Fruit fly (Drosophila melanogaster) whole organism, pupa: ENCODE data around the gene CG7458.

Experiments used
- CG10348 ChIP-seq: fragments of 200-800 bp; sonication (Bioruptor generic); IDR thresholded peaks from 2 replicates; pipeline ENCODE4 v1.3.6; 2022; ENCODE audit warnings: missing biosample characterization, missing genetic modification characterization
- CG12605 ChIP-seq: fragments of 200-800 bp; sonication (Bioruptor generic); IDR thresholded peaks from 2 replicates; pipeline ENCODE4 v1.3.6; 2022; ENCODE audit warnings: missing biosample characterization, missing genetic modification characterization
- CG13204 ChIP-seq: fragments of 200-800 bp; sonication (Bioruptor generic); optimal IDR thresholded peaks from 2 replicates; lab custom pipeline; 2018; ENCODE audit warnings: missing biosample characterization, mild to moderate bottlenecking, missing genetic modification characterization, moderate library complexity
- CG14655 ChIP-seq: fragments of 200-800 bp; sonication (Bioruptor generic); optimal IDR thresholded peaks from 3 replicates; lab custom pipeline; 2017; ENCODE audit warnings: mild to moderate bottlenecking, missing biosample characterization, missing genetic modification reagents, missing genetic modification characterization
- CG15710 ChIP-seq: fragments of 200-800 bp; sonication (Bioruptor generic); optimal IDR thresholded peaks from 2 replicates; lab custom pipeline; 2018; ENCODE audit warnings: missing biosample characterization, mild to moderate bottlenecking, missing genetic modification characterization, moderate library complexity
- CG17806 ChIP-seq: fragments of 200-800 bp; sonication (Bioruptor generic); optimal IDR thresholded peaks from 2 replicates; lab custom pipeline; 2018; ENCODE audit warnings: missing biosample characterization, mild to moderate bottlenecking, missing genetic modification characterization, moderate library complexity
- CG32121 ChIP-seq: fragments of 200-800 bp; sonication (Bioruptor generic); IDR thresholded peaks from 2 replicates; pipeline ENCODE4 v1.3.6; 2022; ENCODE audit warnings: missing biosample characterization, missing genetic modification characterization
- CG34367 ChIP-seq: fragments of 200-800 bp; sonication (Bioruptor generic); optimal IDR thresholded peaks from 2 replicates; lab custom pipeline; 2018; ENCODE audit warnings: missing biosample characterization, mild to moderate bottlenecking, missing genetic modification characterization
- CG4496 ChIP-seq: fragments of 200-800 bp; sonication (Bioruptor generic); IDR thresholded peaks from 3 replicates; pipeline ENCODE4 v1.3.6; 2022; ENCODE audit warnings: missing biosample characterization, missing genetic modification characterization
- CG8159 ChIP-seq: fragments of 200-800 bp; sonication (Bioruptor generic); optimal IDR thresholded peaks from 3 replicates; lab custom pipeline; 2018; ENCODE audit warnings: missing biosample characterization, mild to moderate bottlenecking, missing genetic modification characterization, moderate library complexity
- CG8301 ChIP-seq: fragments of 200-800 bp; sonication (Bioruptor generic); optimal IDR thresholded peaks from 2 replicates; lab custom pipeline; 2018; ENCODE audit warnings: missing biosample characterization, mild to moderate bottlenecking, missing genetic modification characterization
- CG9948 ChIP-seq: fragments of 200-800 bp; sonication (Bioruptor generic); optimal IDR thresholded peaks from 2 replicates; lab custom pipeline; 2018; ENCODE audit warnings: missing biosample characterization, mild to moderate bottlenecking, missing genetic modification characterization, moderate library complexity
- D1 ChIP-seq: fragments of 200-800 bp; sonication (Bioruptor generic); optimal IDR thresholded peaks from 2 replicates; lab custom pipeline; 2018; ENCODE audit warnings: missing biosample characterization, mild to moderate bottlenecking, missing genetic modification characterization, moderate library complexity
- EcR ChIP-seq: fragments of 200-800 bp; sonication (Bioruptor generic); optimal IDR thresholded peaks from 3 replicates; lab custom pipeline; 2019; ENCODE audit warnings: missing biosample characterization, missing genetic modification characterization, mild to moderate bottlenecking, moderate library complexity, missing genetic modification reagents
- Ets98B ChIP-seq: fragments of 200-800 bp; sonication (Bioruptor generic); IDR thresholded peaks from 2 replicates; pipeline ENCODE4 v1.3.6; 2022; ENCODE audit warnings: missing biosample characterization, missing genetic modification characterization
- Pif1A ChIP-seq: fragments of 200-800 bp; sonication (Bioruptor generic); optimal IDR thresholded peaks from 3 replicates; lab custom pipeline; 2016; ENCODE audit warnings: missing biosample characterization, missing genetic modification characterization
- Pif1B ChIP-seq: fragments of 200-800 bp; sonication (Bioruptor generic); optimal IDR thresholded peaks from 3 replicates; lab custom pipeline; 2016; ENCODE audit warnings: missing biosample characterization, missing genetic modification characterization
- Snoo ChIP-seq: fragments of 200-800 bp; sonication (Bioruptor generic); optimal IDR thresholded peaks from 3 replicates; lab custom pipeline; 2017; ENCODE audit warnings: missing biosample characterization, mild to moderate bottlenecking, missing genetic modification characterization, inconsistent platforms
- fd96Ca ChIP-seq: fragments of 200-800 bp; sonication (Bioruptor generic); IDR thresholded peaks from 3 replicates; pipeline ENCODE4 v1.3.6; 2022; ENCODE audit warnings: missing biosample characterization, missing genetic modification characterization
- gl ChIP-seq: fragments of 200-800 bp; sonication (Bioruptor generic); optimal IDR thresholded peaks from 2 replicates; lab custom pipeline; 2018; ENCODE audit warnings: missing biosample characterization, mild to moderate bottlenecking, missing genetic modification characterization
- rn ChIP-seq: fragments of 200-800 bp; sonication (Bioruptor generic); IDR thresholded peaks from 2 replicates; pipeline ENCODE4 v1.3.6; 2022; ENCODE audit warnings: missing biosample characterization, missing genetic modification characterization

The CG7458 gene

DNA sequence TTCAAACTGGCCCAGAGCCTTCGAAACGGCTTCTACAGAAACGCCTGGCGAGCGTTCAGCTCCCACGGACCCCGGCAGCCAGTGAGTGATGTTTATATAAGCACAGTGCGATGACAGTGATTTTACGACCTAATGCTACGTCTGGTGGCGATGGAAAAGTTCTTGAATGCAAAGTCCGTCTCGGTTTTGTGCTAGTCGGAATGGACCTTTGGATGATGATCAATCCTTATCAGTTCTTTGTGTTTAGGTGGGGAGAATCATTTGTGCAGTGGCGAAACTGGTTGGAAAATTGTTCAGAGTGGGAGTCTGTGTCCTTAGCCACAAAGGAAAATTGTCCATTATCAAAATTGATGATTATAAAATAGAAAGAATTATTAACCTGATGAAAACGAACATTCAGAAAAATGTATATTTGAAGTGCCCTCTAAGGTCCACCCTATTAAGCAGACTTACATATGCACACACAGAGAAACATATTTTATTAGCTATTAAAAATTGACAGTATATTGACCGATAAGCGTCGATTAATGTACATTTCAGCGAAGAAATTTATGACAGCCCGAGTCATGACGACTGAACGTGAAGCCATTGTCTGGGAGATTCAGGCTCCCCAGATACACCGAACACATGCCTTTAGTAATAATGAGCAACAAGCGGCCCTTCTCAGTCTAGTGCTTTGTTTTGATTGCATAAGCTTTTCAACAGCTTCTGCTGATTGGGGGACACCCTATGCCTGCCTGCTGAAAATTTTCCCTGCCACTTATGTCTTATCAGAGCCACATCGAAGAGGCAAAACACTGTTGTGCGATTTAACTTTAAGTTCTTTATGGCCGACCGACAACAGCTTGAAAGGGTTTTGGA, 17.5 kb downstream of the CG7458 start:
- TF ChIP-seq CG14655 (GFP tag; lab: Kevin White, UChicago) = peak; percentile 54
- TF ChIP-seq rn (GFP tag; lab: Robert Waterston, UW) = no peak
- peak; percentile 54 for TF ChIP-seq CG12605 (GFP tag; lab: Robert Waterston, UW)
- no peak for TF ChIP-seq CG13204 (GFP tag; lab: Kevin White, UChicago)
- no peak for TF ChIP-seq CG32121 (GFP tag; lab: Robert Waterston, UW)
- TF ChIP-seq Snoo (tag; lab: Kevin White, UChicago) = no peak
- no peak for TF ChIP-seq CG17806
- TF ChIP-seq Pif1B = peak; percentile 20
- peak; percentile 25 for TF ChIP-seq CG15710 (tag; lab: Kevin White, UChicago)
- TF ChIP-seq gl = no peak
- TF ChIP-seq CG4496 = peak; percentile 58; the same call in 2 of the 3 replicates
- no peak for TF ChIP-seq CG9948 (tag; lab: Kevin White, UChicago)
- no peak for TF ChIP-seq EcR (GFP tag; lab: Kevin White, UChicago)
- peak; percentile 13 for TF ChIP-seq CG34367 (tag; lab: Kevin White, UChicago)
- TF ChIP-seq CG10348 (GFP tag; lab: Robert Waterston, UW) = no peak
- peak; percentile 23 for TF ChIP-seq Pif1A (GFP tag; lab: Kevin White, UChicago)
- TF ChIP-seq fd96Ca (GFP tag; lab: Robert Waterston, UW) = peak; percentile 46; the same call in 1 of the 3 replicates
- TF ChIP-seq D1 (tag; lab: Kevin White, UChicago) = no peak
- peak; percentile 70 for TF ChIP-seq CG8159 (tag; lab: Kevin White, UChicago)
- peak; percentile 46; the same call in 1 of the 2 replicates for TF ChIP-seq Ets98B
- TF ChIP-seq CG8301 (tag; lab: Kevin White, UChicago) = peak; percentile 40

DNA sequence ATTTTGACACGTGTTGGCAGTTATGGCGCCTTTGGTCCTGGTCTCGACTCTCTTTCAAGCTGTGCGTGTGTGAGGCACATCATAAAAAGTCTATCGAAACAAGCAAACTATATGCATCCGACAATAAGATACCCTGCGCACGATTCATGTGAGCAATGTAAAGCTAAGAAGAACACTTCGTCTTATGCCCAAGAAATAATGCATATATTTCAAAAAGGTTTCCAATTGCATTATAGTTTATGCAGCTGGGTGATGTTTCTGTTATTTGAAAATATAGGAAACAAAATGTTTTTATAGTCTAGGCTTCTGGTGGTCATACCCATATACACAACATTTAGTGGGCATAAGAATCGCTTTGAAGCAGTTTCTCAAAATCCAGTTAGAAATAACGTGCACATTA, 18.7 kb downstream of the CG7458 start:
- TF ChIP-seq Pif1B (no peak), rn (GFP tag; lab: Robert Waterston, UW) (no peak), CG32121 (GFP tag; lab: Robert Waterston, UW) (no peak), fd96Ca (GFP tag; lab: Robert Waterston, UW) (no peak)

DNA sequence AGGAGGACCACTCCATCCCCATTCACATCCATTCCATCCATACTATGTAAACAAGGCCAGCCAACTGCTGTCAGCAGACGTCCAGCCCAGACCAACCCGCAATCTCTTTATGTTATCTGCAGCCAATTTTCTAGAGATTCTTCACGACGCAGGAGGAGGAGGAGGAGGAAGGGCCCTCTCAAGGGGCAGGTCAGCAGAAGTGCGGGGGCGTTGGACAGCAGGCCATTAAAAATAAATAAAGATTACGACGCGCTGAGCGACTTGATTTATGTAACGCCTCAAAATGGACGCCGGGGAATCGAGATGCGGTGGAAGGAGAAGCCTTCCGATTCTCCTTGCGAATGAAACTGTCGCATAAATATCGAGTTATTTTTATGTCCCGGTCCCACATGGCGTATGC, 24.9 kb downstream of the CG7458 start:
- no peak for TF ChIP-seq CG10348 (GFP tag; lab: Robert Waterston, UW)
- no peak for TF ChIP-seq Ets98B
- no peak for TF ChIP-seq CG9948 (tag; lab: Kevin White, UChicago)
- no peak for TF ChIP-seq CG8301 (tag; lab: Kevin White, UChicago)
- no peak for TF ChIP-seq Pif1A (GFP tag; lab: Kevin White, UChicago)
- peak; percentile 37 for TF ChIP-seq CG13204 (GFP tag; lab: Kevin White, UChicago)

DNA sequence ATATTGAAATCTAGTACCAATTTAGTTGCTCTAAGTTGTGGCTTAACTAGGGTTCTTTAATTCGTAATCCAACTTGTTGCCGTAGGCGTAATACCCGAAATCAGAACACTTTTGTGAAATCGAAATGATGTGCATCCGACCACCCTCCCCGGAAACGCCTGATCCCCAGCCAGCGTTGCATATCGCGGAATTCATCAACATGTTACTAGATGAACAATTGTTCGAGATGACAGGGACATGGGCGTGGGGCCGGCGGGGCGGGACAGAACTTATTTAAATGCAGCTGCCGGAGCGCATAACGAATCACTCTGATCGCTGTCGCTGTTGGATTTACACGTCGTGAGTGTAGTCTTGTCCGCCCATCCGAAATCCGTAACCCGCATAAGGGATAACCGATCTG, 30.0 kb downstream of the CG7458 start, which contains the start of gene Act79B:
Gene Act79B, plus strand, starts transcription at position 301 of the 400 bp plus-strand sequence.
- TF ChIP-seq CG9948 (tag; lab: Kevin White, UChicago) = no peak
- TF ChIP-seq Pif1B = no peak
- TF ChIP-seq CG14655 (GFP tag; lab: Kevin White, UChicago) = no peak
- no peak for TF ChIP-seq D1 (tag; lab: Kevin White, UChicago)
- TF ChIP-seq rn (GFP tag; lab: Robert Waterston, UW) = no peak
- no peak for TF ChIP-seq Ets98B
- no peak for TF ChIP-seq gl
- no peak for TF ChIP-seq CG13204 (GFP tag; lab: Kevin White, UChicago)
- TF ChIP-seq CG10348 (GFP tag; lab: Robert Waterston, UW) = no peak
- TF ChIP-seq EcR (GFP tag; lab: Kevin White, UChicago) = no peak
- TF ChIP-seq CG17806 = no peak
- TF ChIP-seq CG12605 (GFP tag; lab: Robert Waterston, UW) = no peak
- TF ChIP-seq fd96Ca (GFP tag; lab: Robert Waterston, UW) = no peak
- TF ChIP-seq, all 21 proteins: peak for 0

DNA sequence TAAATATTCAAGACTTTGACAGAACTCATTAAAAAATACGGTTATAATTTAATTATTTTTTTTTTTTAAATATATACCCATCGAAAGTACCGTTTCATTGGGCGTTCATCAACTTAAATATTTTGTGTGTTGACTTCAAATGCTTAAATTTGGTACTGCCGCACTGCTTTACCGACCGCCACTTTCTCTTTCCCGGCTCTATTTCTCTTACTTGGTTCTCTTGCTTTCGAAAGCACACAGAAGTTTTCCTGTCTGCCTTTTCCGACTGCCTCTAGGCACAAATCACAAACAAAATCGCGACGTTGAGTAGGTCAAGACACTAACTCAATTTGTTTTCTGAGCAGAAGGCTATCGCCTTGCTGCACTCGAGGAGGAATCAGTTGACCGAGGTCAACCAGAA, 39.1 kb downstream of the CG7458 start:
- TF ChIP-seq CG17806 (no peak), CG4496 (no peak), Ets98B (no peak), D1 (tag; lab: Kevin White, UChicago) (no peak), Pif1A (GFP tag; lab: Kevin White, UChicago) (no peak), gl (no peak), CG14655 (GFP tag; lab: Kevin White, UChicago) (no peak)

DNA sequence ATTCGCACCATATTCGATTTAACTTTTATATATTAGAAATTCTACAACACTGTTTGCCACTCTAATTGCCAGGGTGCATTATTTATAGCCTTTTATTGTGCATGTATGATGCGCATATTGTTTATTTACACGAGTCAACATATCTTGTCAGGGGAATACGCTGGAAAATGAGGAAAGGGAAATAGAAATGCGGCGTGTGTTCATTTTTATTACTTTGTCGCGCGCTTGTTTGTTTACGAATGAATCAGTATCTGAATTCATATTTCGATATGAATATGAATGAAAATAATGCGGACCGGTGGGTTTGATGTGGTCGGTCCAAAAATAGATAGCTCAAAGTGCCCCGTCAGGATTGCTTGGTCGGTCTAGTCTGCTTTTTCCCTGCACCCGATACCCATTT, 51.2 kb downstream of the CG7458 start:
- no peak for TF ChIP-seq CG14655 (GFP tag; lab: Kevin White, UChicago)
- no peak for TF ChIP-seq gl
- TF ChIP-seq Snoo (tag; lab: Kevin White, UChicago) = no peak
- no peak for TF ChIP-seq Ets98B
- no peak for TF ChIP-seq CG32121 (GFP tag; lab: Robert Waterston, UW)
- no peak for TF ChIP-seq fd96Ca (GFP tag; lab: Robert Waterston, UW)
- TF ChIP-seq CG15710 (tag; lab: Kevin White, UChicago) = no peak
- TF ChIP-seq CG9948 (tag; lab: Kevin White, UChicago) = no peak
- no peak for TF ChIP-seq CG13204 (GFP tag; lab: Kevin White, UChicago)
- TF ChIP-seq Pif1B = no peak
- TF ChIP-seq D1 (tag; lab: Kevin White, UChicago) = no peak
- TF ChIP-seq CG8301 (tag; lab: Kevin White, UChicago) = no peak
- TF ChIP-seq, all 21 proteins: peak for 0
